Fruit fly (Drosophila melanogaster): ENCODE data around the gene CG10098.

The CG10098 gene

dm6 chr3R:7094368-7094767, 30.0 kb upstream of the CG10098 start (continued):
- TF ChIP-seq inv (GFP tag; IDR thresholded peaks at IDR 0.05; ENCODE audit: partially characterized antibody) (no peak), CG33557 (GFP tag; optimal IDR thresholded peaks at IDR 0.05) (no peak), emc (GFP tag; optimal IDR thresholded peaks at IDR 0.05) (no peak), dm (GFP tag; optimal IDR thresholded peaks at IDR 0.05) (peak; percentile 74), CG3281 (GFP tag; optimal IDR thresholded peaks at IDR 0.05) (no peak), Sin3A (optimal IDR thresholded peaks at IDR 0.05) (no peak), Opbp (GFP tag; IDR thresholded peaks at IDR 0.05; ENCODE audit: partially characterized antibody) (no peak), ranshi (GFP tag; IDR thresholded peaks at IDR 0.05) (no peak), D19B (GFP tag; optimal IDR thresholded peaks at IDR 0.05) (no peak), CG18764 (GFP tag; optimal IDR thresholded peaks at IDR 0.05) (no peak), CG31441 (GFP tag; IDR thresholded peaks at IDR 0.05) (no peak), BEAF-32 (GFP tag; optimal IDR thresholded peaks at IDR 0.05) (peak; percentile 6), Taf1 (GFP tag; IDR thresholded peaks at IDR 0.05) (no peak), CG13894 (tag; optimal IDR thresholded peaks at IDR 0.05) (no peak), grn (GFP tag; optimal IDR thresholded peaks at IDR 0.05) (no peak), wor (GFP tag; IDR thresholded peaks at IDR 0.05) (no peak), CG8944 (GFP tag; optimal IDR thresholded peaks at IDR 0.05) (no peak), ken (GFP tag; IDR thresholded peaks at IDR 0.05) (no peak), CG3995 (GFP tag; optimal IDR thresholded peaks at IDR 0.05) (peak; percentile 90)

- TF ChIP-seq CG12744 (GFP tag; optimal IDR thresholded peaks at IDR 0.05): no peak
- TF ChIP-seq CG3726 (GFP tag; IDR thresholded peaks at IDR 0.05): no peak
- no peak for TF ChIP-seq fd96Cb (tag; optimal IDR thresholded peaks at IDR 0.05)
- no peak for TF ChIP-seq Bdp1 (GFP tag; optimal IDR thresholded peaks at IDR 0.05)
- TF ChIP-seq corto (GFP tag; optimal IDR thresholded peaks at IDR 0.05): peak; percentile 4
- TF ChIP-seq Rfx (GFP tag; IDR thresholded peaks at IDR 0.05): no peak
- TF ChIP-seq unc-4 (GFP tag; IDR thresholded peaks at IDR 0.05; ENCODE audit: partially characterized antibody): no peak
- no peak for TF ChIP-seq org-1 (GFP tag; optimal IDR thresholded peaks at IDR 0.05)
- no peak for TF ChIP-seq CG18764 (GFP tag; optimal IDR thresholded peaks at IDR 0.05)
- no peak for TF ChIP-seq unpg (GFP tag; optimal IDR thresholded peaks at IDR 0.05)
- TF ChIP-seq CG4282 (GFP tag; optimal IDR thresholded peaks at IDR 0.05): no peak
- no peak for TF ChIP-seq CTCF (GFP tag; optimal IDR thresholded peaks at IDR 0.05)
- no peak for TF ChIP-seq phol (tag; optimal IDR thresholded peaks at IDR 0.05)
- TF ChIP-seq CG17912 (GFP tag; optimal IDR thresholded peaks at IDR 0.05): no peak
- no peak for TF ChIP-seq br (optimal IDR thresholded peaks at IDR 0.05)
- TF ChIP-seq sens (GFP tag): peak; percentile 63
- no peak for TF ChIP-seq zen (tag; optimal IDR thresholded peaks at IDR 0.05)
- TF ChIP-seq CG13296 (GFP tag; optimal IDR thresholded peaks at IDR 0.05): no peak
- no peak for TF ChIP-seq Nf-YA (GFP tag; IDR thresholded peaks at IDR 0.05)
- no peak for TF ChIP-seq luna (GFP tag; optimal IDR thresholded peaks at IDR 0.05)
- TF ChIP-seq fd3F (GFP tag; optimal IDR thresholded peaks at IDR 0.05): no peak
- no peak for TF ChIP-seq Deaf1 (tag; optimal IDR thresholded peaks at IDR 0.05)
- no peak for TF ChIP-seq jigr1 (GFP tag; IDR thresholded peaks at IDR 0.05)
- no peak for TF ChIP-seq CG13624 (GFP tag; optimal IDR thresholded peaks at IDR 0.05)
- no peak for TF ChIP-seq CG14441 (GFP tag; IDR thresholded peaks at IDR 0.05)
- no peak for TF ChIP-seq bigmax (GFP tag; optimal IDR thresholded peaks at IDR 0.05)
- no peak for TF ChIP-seq CG4617 (GFP tag; optimal IDR thresholded peaks at IDR 0.05; ENCODE audit: borderline replicate concordance)
- no peak for TF ChIP-seq CG18599 (GFP tag; optimal IDR thresholded peaks at IDR 0.05)
- no peak for TF ChIP-seq D19B (GFP tag; optimal IDR thresholded peaks at IDR 0.05)
- TF ChIP-seq CG15696 (tag; optimal IDR thresholded peaks at IDR 0.05): no peak
- TF ChIP-seq dan (GFP tag; IDR thresholded peaks at IDR 0.05): no peak
- no peak for TF ChIP-seq danr (GFP tag; IDR thresholded peaks at IDR 0.05)
- peak; percentile 7 for TF ChIP-seq nerfin-1 (tag; optimal IDR thresholded peaks at IDR 0.05)
These were observed 21.2 kb upstream of the CG10098 start for dm6 chr3R:7102853-7103833.
